Fruit fly (Drosophila melanogaster) Kc167 (cell line): Measurements from ENCODE around the gene CG32099.

Experiments used
- Myc ChIP-seq: fragments of >200 bp; optimal IDR thresholded peaks from 2 replicates; lab custom pipeline; 2017; ENCODE audit warnings: missing external identifiers
- h ChIP-seq: fragments of >200 bp; optimal IDR thresholded peaks from 3 replicates; lab custom pipeline; 2018; ENCODE audit warnings: missing external identifiers

DNA sequence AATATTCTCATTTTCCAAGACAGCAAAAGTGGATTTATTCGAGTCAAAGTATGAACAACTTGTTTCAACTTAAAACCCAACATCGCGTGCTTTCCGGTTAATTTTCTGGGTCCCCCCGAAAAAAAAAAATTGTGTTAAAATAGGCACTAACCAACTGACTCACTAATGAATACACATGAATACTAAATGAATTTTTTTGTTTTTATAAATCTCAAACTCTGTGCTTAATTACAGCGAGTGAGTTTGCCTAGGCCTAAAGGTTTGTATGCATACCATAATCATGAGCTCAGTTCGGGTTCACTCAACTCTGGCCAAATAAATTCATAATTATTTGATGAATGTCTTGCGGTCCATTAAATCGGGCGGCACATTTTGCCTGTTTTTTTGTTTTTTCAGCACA, 41.7 kb upstream of the CG32099 start:
- TF ChIP-seq h (lab: Kevin White, UChicago) = no peak
- TF ChIP-seq Myc = no peak
